Worm (Caenorhabditis elegans): ENCODE measurements around the gene mms-19.

DNA sequence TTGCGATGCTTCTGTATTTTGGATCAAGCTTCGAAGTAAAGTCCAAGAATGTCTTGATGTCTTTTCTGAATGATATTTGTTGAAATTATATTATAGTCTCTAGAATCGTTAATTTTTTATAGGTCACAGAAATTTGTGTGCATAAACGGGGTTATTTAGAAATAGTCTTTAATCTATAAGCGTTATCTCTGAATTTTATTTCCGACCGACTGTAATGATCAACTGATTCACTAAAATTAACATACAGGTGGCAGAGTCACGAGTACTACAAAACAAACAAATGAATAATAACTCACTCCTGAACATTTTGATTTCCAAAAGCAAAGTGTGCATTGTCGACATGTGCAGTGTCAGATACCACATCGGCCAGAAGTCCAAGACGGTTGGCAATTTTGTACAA lies 2.4 kb upstream of the mms-19 start:
- TF ChIP-seq ama-1 (optimal IDR thresholded peaks at IDR 0.05) (no peak), pqm-1 (tag; optimal IDR thresholded peaks at IDR 0.05) (no peak), arid-1 (GFP tag; conservative IDR thresholded peaks at IDR 0.05) (no peak)

Data from whole organism, L4 larva.